Worm (Caenorhabditis elegans) whole organism, young adult: ENCODE data around the gene F27E5.5.

Experiments
- B0336.3 ChIP-seq: fragments of 200-800 bp; sonication (Bioruptor generic); IDR thresholded peaks from 2 replicates; pipeline ENCODE4 v1.3.6; 2022; ENCODE audit warnings: missing genetic modification characterization, missing compliant biosample characterization
- C06A6.2 ChIP-seq: fragments of 200-800 bp; sonication (Bioruptor generic); conservative IDR thresholded peaks from 2 replicates; pipeline ENCODE4 v1.3.6; 2022; ENCODE audit warnings: missing genetic modification characterization, missing compliant biosample characterization
- F22D6.2 ChIP-seq: sonication (generic microtip); optimal IDR thresholded peaks from 2 replicates; lab custom pipeline; 2016; ENCODE audit warnings: mild to moderate bottlenecking, missing genetic modification characterization, missing compliant biosample characterization
- F39B2.1 ChIP-seq: fragments of 200-800 bp; sonication (Bioruptor generic); IDR thresholded peaks from 2 replicates; pipeline ENCODE4 v1.3.6; 2022; ENCODE audit warnings: missing genetic modification reagents, missing genetic modification characterization, missing compliant biosample characterization
- F49E8.2 ChIP-seq: sonication (generic microtip); optimal IDR thresholded peaks from 3 replicates; lab custom pipeline; 2017; ENCODE audit warnings: missing genetic modification characterization, mild to moderate bottlenecking, missing compliant biosample characterization, antibody characterized with exemption, moderate library complexity; ENCODE audit not compliant: insufficient read depth
- F55B11.4 ChIP-seq: sonication (generic microtip); optimal IDR thresholded peaks from 2 replicates; lab custom pipeline; 2016; ENCODE audit warnings: missing compliant biosample characterization, missing genetic modification characterization, borderline replicate concordance; ENCODE audit not compliant: insufficient read depth
- Y56A3A.18 ChIP-seq: fragments of 200-800 bp; sonication (Bioruptor generic); IDR thresholded peaks from 2 replicates; pipeline ENCODE4 v1.3.6; 2022; ENCODE audit warnings: missing genetic modification reagents, missing genetic modification characterization, missing compliant biosample characterization
- Y95B8A.8 ChIP-seq: fragments of 200-800 bp; sonication (Bioruptor generic); IDR thresholded peaks from 2 replicates; pipeline ENCODE4 v1.3.6; 2022; ENCODE audit warnings: missing genetic modification reagents, missing genetic modification characterization, missing compliant biosample characterization
- aptf-2 ChIP-seq: fragments of 200-800 bp; sonication (Bioruptor generic); conservative IDR thresholded peaks from 2 replicates; pipeline ENCODE4 v1.3.6; 2022; ENCODE audit warnings: missing genetic modification reagents, missing genetic modification characterization, missing compliant biosample characterization
- athp-1 ChIP-seq: sonication (generic microtip); optimal IDR thresholded peaks from 2 replicates; lab custom pipeline; 2017; ENCODE audit warnings: mild to moderate bottlenecking, missing genetic modification characterization, missing compliant biosample characterization
- cebp-1 ChIP-seq, 2 experiments: fragments of 200-800 bp in 1 of 2; sonication (Bioruptor generic) in 1 of 2; sonication (generic microtip) in 1 of 2; IDR thresholded peaks in 1 of 2; optimal IDR thresholded peaks in 1 of 2; 2 replicates each; pipeline versions ENCODE4 v1.3.6 to Lab custom; 2017 to 2022; ENCODE audit warnings: missing compliant biosample characterization in 2 of 2, missing genetic modification characterization in 2 of 2, mild to moderate bottlenecking in 1 of 2, missing genetic modification reagents in 1 of 2, moderate library complexity in 1 of 2
- ceh-100 ChIP-seq: fragments of 200-800 bp; sonication (Bioruptor generic); IDR thresholded peaks from 2 replicates; pipeline ENCODE4 v1.3.6; 2022; ENCODE audit warnings: missing genetic modification reagents, missing genetic modification characterization, missing compliant biosample characterization
- chd-7 ChIP-seq: sonication (generic microtip); optimal IDR thresholded peaks from 2 replicates; lab custom pipeline; 2016; ENCODE audit warnings: mild to moderate bottlenecking, missing genetic modification characterization, moderate library complexity, missing compliant biosample characterization
- dox-1 ChIP-seq: fragments of 200-800 bp; sonication (Bioruptor generic); IDR thresholded peaks from 2 replicates; pipeline ENCODE4 v1.3.6; 2022; ENCODE audit warnings: missing genetic modification reagents, missing genetic modification characterization, missing compliant biosample characterization
- egl-18 ChIP-seq: fragments of 200-800 bp; sonication (Bioruptor generic); IDR thresholded peaks from 2 replicates; pipeline ENCODE4 v1.3.6; 2022; ENCODE audit warnings: missing genetic modification reagents, missing genetic modification characterization, missing compliant biosample characterization
- egl-44 ChIP-seq: fragments of 200-800 bp; sonication (Bioruptor generic); IDR thresholded peaks from 2 replicates; pipeline ENCODE4 v1.3.6; 2022; ENCODE audit warnings: missing genetic modification reagents, missing genetic modification characterization, missing compliant biosample characterization
- egrh-3 ChIP-seq: fragments of 200-800 bp; sonication (Bioruptor generic); IDR thresholded peaks from 2 replicates; pipeline ENCODE4 v1.3.6; 2022; ENCODE audit warnings: missing genetic modification reagents, missing genetic modification characterization, missing compliant biosample characterization
- ekl-4 ChIP-seq: fragments of 200-800 bp; sonication (Bioruptor generic); IDR thresholded peaks from 2 replicates; pipeline ENCODE4 v1.3.6; 2022; ENCODE audit warnings: missing genetic modification reagents, missing genetic modification characterization, missing compliant biosample characterization
- gei-17 ChIP-seq: fragments of 200-800 bp; sonication (Bioruptor generic); optimal IDR thresholded peaks from 2 replicates; lab custom pipeline; 2018; ENCODE audit warnings: mild to moderate bottlenecking, missing genetic modification characterization, missing compliant biosample characterization
- him-1 ChIP-seq: sonication (generic microtip); optimal IDR thresholded peaks from 2 replicates; lab custom pipeline; 2016; ENCODE audit warnings: missing genotype, missing genetic modification reagents, missing genetic modification characterization, missing compliant biosample characterization
- hlh-12 ChIP-seq: sonication (generic microtip); optimal IDR thresholded peaks from 2 replicates; lab custom pipeline; 2016; ENCODE audit warnings: missing genetic modification characterization, missing compliant biosample characterization
- hlh-26 ChIP-seq: fragments of 200-800 bp; sonication (Bioruptor generic); conservative IDR thresholded peaks from 2 replicates; pipeline ENCODE4 v1.3.6; 2022; ENCODE audit warnings: missing genetic modification reagents, missing genetic modification characterization, missing compliant biosample characterization
- hmg-1.2 ChIP-seq: fragments of 200-800 bp; sonication (Bioruptor generic); IDR thresholded peaks from 2 replicates; pipeline ENCODE4 v1.3.6; 2022; ENCODE audit warnings: missing genetic modification reagents, missing genetic modification characterization, missing compliant biosample characterization
- hmg-20 ChIP-seq: fragments of 200-800 bp; sonication (Bioruptor generic); IDR thresholded peaks from 2 replicates; pipeline ENCODE4 v1.3.6; 2022; ENCODE audit warnings: missing genetic modification reagents, missing genetic modification characterization, missing compliant biosample characterization
- let-526 ChIP-seq: fragments of 200-800 bp; sonication (Bioruptor generic); IDR thresholded peaks from 2 replicates; pipeline ENCODE4 v1.3.6; 2022; ENCODE audit warnings: missing genetic modification reagents, missing genetic modification characterization, missing compliant biosample characterization
- let-607 ChIP-seq, 2 experiments: fragments of 200-800 bp in 1 of 2; sonication (Bioruptor generic) in 1 of 2; sonication (generic microtip) in 1 of 2; optimal IDR thresholded peaks; 2 replicates each; lab custom pipeline; 2016 to 2018; ENCODE audit warnings: mild to moderate bottlenecking in 2 of 2, missing compliant biosample characterization in 2 of 2, missing genetic modification characterization in 2 of 2, moderate library complexity in 2 of 2, missing genotype in 1 of 2
- lin-54 ChIP-seq: fragments of 200-800 bp; sonication (Bioruptor generic); optimal IDR thresholded peaks from 2 replicates; lab custom pipeline; 2018; ENCODE audit warnings: mild to moderate bottlenecking, missing genetic modification characterization, missing compliant biosample characterization
- lsl-1 ChIP-seq: fragments of 200-800 bp; sonication (Bioruptor generic); optimal IDR thresholded peaks from 2 replicates; lab custom pipeline; 2018; ENCODE audit warnings: mild to moderate bottlenecking, missing genetic modification characterization, moderate library complexity, missing compliant biosample characterization
- madf-10 ChIP-seq: sonication (generic microtip); optimal IDR thresholded peaks from 2 replicates; lab custom pipeline; 2016; ENCODE audit warnings: mild to moderate bottlenecking, missing genetic modification characterization, missing compliant biosample characterization
- madf-3 ChIP-seq: fragments of 200-800 bp; sonication (Bioruptor generic); IDR thresholded peaks from 2 replicates; pipeline ENCODE4 v1.3.6; 2022; ENCODE audit warnings: missing genetic modification reagents, missing genetic modification characterization, missing compliant biosample characterization
- madf-6 ChIP-seq: fragments of 200-800 bp; sonication (Bioruptor generic); IDR thresholded peaks from 2 replicates; pipeline ENCODE4 v1.3.6; 2022; ENCODE audit warnings: missing genetic modification reagents, missing genetic modification characterization, missing compliant biosample characterization
- mcd-1 ChIP-seq: fragments of 200-800 bp; sonication (Bioruptor generic); IDR thresholded peaks from 2 replicates; pipeline ENCODE4 v1.3.6; 2022; ENCODE audit warnings: missing genetic modification reagents, missing genetic modification characterization, missing compliant biosample characterization
- nfya-2 ChIP-seq: fragments of 200-800 bp; sonication (Bioruptor generic); IDR thresholded peaks from 2 replicates; pipeline ENCODE4 v1.3.6; 2022; ENCODE audit warnings: missing genetic modification reagents, missing genetic modification characterization, missing compliant biosample characterization
- nhr-179 ChIP-seq: sonication (generic microtip); optimal IDR thresholded peaks from 2 replicates; lab custom pipeline; 2016; ENCODE audit warnings: mild to moderate bottlenecking, missing genetic modification characterization, missing compliant biosample characterization
- nhr-80 ChIP-seq: sonication (generic microtip); optimal IDR thresholded peaks from 2 replicates; lab custom pipeline; 2016; ENCODE audit warnings: missing genetic modification characterization, missing compliant biosample characterization
- pbrm-1 ChIP-seq: fragments of 200-800 bp; sonication (Bioruptor generic); IDR thresholded peaks from 2 replicates; pipeline ENCODE4 v1.3.6; 2022; ENCODE audit warnings: missing genetic modification reagents, missing genetic modification characterization, missing compliant biosample characterization
- rcor-1 ChIP-seq: fragments of 200-800 bp; sonication (Bioruptor generic); IDR thresholded peaks from 2 replicates; pipeline ENCODE4 v1.3.6; 2022; ENCODE audit warnings: missing genetic modification reagents, missing genetic modification characterization, missing compliant biosample characterization
- snpc-1.1 ChIP-seq: sonication (generic microtip); optimal IDR thresholded peaks from 2 replicates; lab custom pipeline; 2017; ENCODE audit warnings: missing genetic modification characterization, mild to moderate bottlenecking, missing compliant biosample characterization, antibody characterized with exemption, moderate library complexity, missing genotype, missing genetic modification reagents; ENCODE audit not compliant: insufficient read depth
- snpc-3.4 ChIP-seq: sonication (generic microtip); optimal IDR thresholded peaks from 2 replicates; lab custom pipeline; 2017; ENCODE audit warnings: missing genetic modification characterization, mild to moderate bottlenecking, missing compliant biosample characterization, antibody characterized with exemption, moderate library complexity, missing genotype, missing genetic modification reagents
- tbp1 ChIP-seq: fragments of 200-800 bp; sonication (Bioruptor generic); optimal IDR thresholded peaks from 2 replicates; lab custom pipeline; 2018; ENCODE audit warnings: mild to moderate bottlenecking, missing genetic modification characterization, missing compliant biosample characterization
- tbx-9 ChIP-seq: sonication (generic microtip); optimal IDR thresholded peaks from 2 replicates; lab custom pipeline; 2016; ENCODE audit warnings: borderline replicate concordance, missing genetic modification characterization, inconsistent platforms, missing compliant biosample characterization
- tlf-1 ChIP-seq: fragments of 200-800 bp; sonication (Bioruptor generic); optimal IDR thresholded peaks from 2 replicates; lab custom pipeline; 2018; ENCODE audit warnings: mild to moderate bottlenecking, missing genetic modification characterization, missing compliant biosample characterization
- zfh-2 ChIP-seq: fragments of 200-800 bp; sonication (Bioruptor generic); conservative IDR thresholded peaks from 2 replicates; pipeline ENCODE4 v1.3.6; 2022; ENCODE audit warnings: missing genetic modification reagents, missing genetic modification characterization, missing compliant biosample characterization
- ztf-18 ChIP-seq: sonication (generic microtip); optimal IDR thresholded peaks from 2 replicates; lab custom pipeline; 2016; ENCODE audit warnings: missing genotype, mild to moderate bottlenecking, missing genetic modification characterization, missing compliant biosample characterization
- ztf-3 ChIP-seq: fragments of 200-800 bp; sonication (Bioruptor generic); optimal IDR thresholded peaks from 2 replicates; lab custom pipeline; 2018; ENCODE audit warnings: mild to moderate bottlenecking, missing genetic modification characterization, missing compliant biosample characterization

Gene F27E5.5

ce11 chrII:10131760-10132159 lies at the start of gene F27E5.5:
TSS of gene F27E5.5 (minus strand) at chrII:10131860.
- no peak for TF ChIP-seq chd-7
- TF ChIP-seq hlh-12 = no peak
- TF ChIP-seq F22D6.2 (tag; lab: Kevin White, UChicago) = no peak
- no peak for TF ChIP-seq nfya-2 (GFP tag; lab: Robert Waterston, UW)
- no peak for TF ChIP-seq egl-44
- TF ChIP-seq lin-54 (GFP tag; lab: Kevin White, UChicago) = no peak
- no peak for TF ChIP-seq ekl-4 (GFP tag; lab: Robert Waterston, UW)
- TF ChIP-seq hmg-20 (GFP tag; lab: Robert Waterston, UW) = no peak
- no peak for TF ChIP-seq ztf-3 (GFP tag; lab: Kevin White, UChicago)
- TF ChIP-seq tbx-9 (tag; lab: Kevin White, UChicago) = no peak
- TF ChIP-seq Y56A3A.18 (GFP tag; lab: Robert Waterston, UW) = no peak
- TF ChIP-seq egl-18 = no peak
- no peak for TF ChIP-seq gei-17 (GFP tag; lab: Kevin White, UChicago)
- no peak for TF ChIP-seq let-607 (tag; optimal IDR thresholded peaks at IDR 0.05; lab: Kevin White, UChicago)
- no peak for TF ChIP-seq ztf-18 (tag; lab: Kevin White, UChicago)
- TF ChIP-seq C06A6.2 (GFP tag; lab: Robert Waterston, UW) = no peak
- no peak for TF ChIP-seq nhr-179 (tag; lab: Kevin White, UChicago)
- TF ChIP-seq let-526 (GFP tag; lab: Robert Waterston, UW) = no peak
- TF ChIP-seq hlh-26 (GFP tag; lab: Robert Waterston, UW) = no peak

- peak; percentile 12; the same call in 1 of the 2 replicates for TF ChIP-seq ceh-100
- TF ChIP-seq cebp-1 (GFP tag; IDR thresholded peaks at IDR 0.05; lab: Robert Waterston, UW) = no peak
- TF ChIP-seq cebp-1 (tag; optimal IDR thresholded peaks at IDR 0.05; lab: Kevin White, UChicago) = peak; percentile 79
- TF ChIP-seq dox-1 (GFP tag; lab: Robert Waterston, UW) = peak; percentile 5; the same call in 1 of the 2 replicates
- TF ChIP-seq F39B2.1 = no peak
- TF ChIP-seq F49E8.2 (tag; lab: Kevin White, UChicago) = peak; percentile 60
- 0 out of 2 replicates have a peak, but pooled peaks have one; percentile 10 for TF ChIP-seq egrh-3 (GFP tag; lab: Robert Waterston, UW)
- TF ChIP-seq nhr-80 = no peak
- 0 out of 2 replicates have a peak, but pooled peaks have one; percentile 41 for TF ChIP-seq Y95B8A.8
- TF ChIP-seq lsl-1 (GFP tag; lab: Kevin White, UChicago) = peak; percentile 33
- TF ChIP-seq mcd-1 = peak; percentile 59
- peak; percentile 57 for TF ChIP-seq madf-6 (GFP tag; lab: Robert Waterston, UW)
- no peak for TF ChIP-seq snpc-1.1
- no peak for TF ChIP-seq gei-17 (GFP tag; lab: Kevin White, UChicago)
- TF ChIP-seq snpc-3.4 = peak; percentile 8
- TF ChIP-seq ekl-4 (GFP tag; lab: Robert Waterston, UW) = peak; percentile 62; the same call in 1 of the 2 replicates
- peak; percentile 45 for TF ChIP-seq lin-54 (GFP tag; lab: Kevin White, UChicago)
- TF ChIP-seq athp-1 (tag; lab: Kevin White, UChicago) = no peak
- peak; percentile 6 for TF ChIP-seq madf-10 (tag; lab: Kevin White, UChicago)
- TF ChIP-seq aptf-2 (GFP tag; lab: Robert Waterston, UW) = no peak
- peak; percentile 44; the same call in 1 of the 2 replicates for TF ChIP-seq pbrm-1 (GFP tag; lab: Robert Waterston, UW)
- no peak for TF ChIP-seq him-1 (tag; lab: Kevin White, UChicago)
- no peak for TF ChIP-seq F55B11.4
- TF ChIP-seq tbp1 (GFP tag; lab: Kevin White, UChicago) = peak; percentile 41
- TF ChIP-seq hmg-1.2 (GFP tag; lab: Robert Waterston, UW) = peak; percentile 97
- peak; percentile 44; the same call in 1 of the 2 replicates for TF ChIP-seq rcor-1 (GFP tag; lab: Robert Waterston, UW)
- peak; percentile 22; the same call in 1 of the 2 replicates for TF ChIP-seq zfh-2 (GFP tag; lab: Robert Waterston, UW)
- peak; percentile 4 for TF ChIP-seq tlf-1
- TF ChIP-seq let-607 (tag; optimal IDR thresholded peaks at IDR 0.05; lab: Kevin White, UChicago) = no peak
- 0 out of 2 replicates have a peak, but pooled peaks have one; percentile 48 for TF ChIP-seq B0336.3 (GFP tag; lab: Robert Waterston, UW)
- peak; percentile 91 for TF ChIP-seq madf-3 (GFP tag; lab: Robert Waterston, UW)
- no peak for TF ChIP-seq hlh-26 (GFP tag; lab: Robert Waterston, UW)
Observed at ce11 chrII:10174338-10174737, 42.7 kb upstream of the F27E5.5 start, which contains the start of gene F33H1.4. TSS of gene F33H1.4 (plus strand) at chrII:10174648.
